Worm (Caenorhabditis elegans): ENCODE measurements around the gene snpc-3.4.

DNA sequence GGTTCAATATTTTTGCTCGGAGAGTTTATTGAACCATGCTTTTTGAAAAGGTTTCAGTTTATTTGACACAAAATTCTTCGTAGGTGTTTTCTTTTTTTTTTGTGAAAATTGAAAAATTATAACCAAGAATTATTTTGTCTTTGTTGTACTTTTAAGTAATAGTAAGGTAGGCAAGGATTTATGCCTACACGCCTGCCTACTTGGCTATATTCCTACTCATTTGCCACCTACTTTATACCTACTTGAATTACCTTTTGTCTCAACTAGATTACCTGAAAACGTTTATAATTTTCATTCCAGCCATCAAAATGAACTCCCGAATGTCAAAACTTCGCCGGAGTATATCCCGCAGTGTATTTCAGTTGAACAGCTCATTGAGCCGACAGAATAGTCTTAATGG is 7.8 kb upstream of the snpc-3.4 start, which contains the start of gene C36E8.4:
- no peak for TF ChIP-seq ztf-4 (tag; optimal IDR thresholded peaks at IDR 0.05)
- no peak for TF ChIP-seq nhr-77 (tag; optimal IDR thresholded peaks at IDR 0.05)
- TF ChIP-seq nhr-67 (tag; optimal IDR thresholded peaks at IDR 0.05), result no peak
